Fruit fly (Drosophila melanogaster) S2 (cell line): Measurements from ENCODE around the gene SelR.

Source experiments
- CG8478 ChIP-seq: fragments of >200 bp; optimal IDR thresholded peaks from 2 replicates; lab custom pipeline; 2018
- CTCF ChIP-seq, 2 experiments: fragments of >200 bp; optimal IDR thresholded peaks; 2 replicates each; lab custom pipeline; 2018

DNA sequence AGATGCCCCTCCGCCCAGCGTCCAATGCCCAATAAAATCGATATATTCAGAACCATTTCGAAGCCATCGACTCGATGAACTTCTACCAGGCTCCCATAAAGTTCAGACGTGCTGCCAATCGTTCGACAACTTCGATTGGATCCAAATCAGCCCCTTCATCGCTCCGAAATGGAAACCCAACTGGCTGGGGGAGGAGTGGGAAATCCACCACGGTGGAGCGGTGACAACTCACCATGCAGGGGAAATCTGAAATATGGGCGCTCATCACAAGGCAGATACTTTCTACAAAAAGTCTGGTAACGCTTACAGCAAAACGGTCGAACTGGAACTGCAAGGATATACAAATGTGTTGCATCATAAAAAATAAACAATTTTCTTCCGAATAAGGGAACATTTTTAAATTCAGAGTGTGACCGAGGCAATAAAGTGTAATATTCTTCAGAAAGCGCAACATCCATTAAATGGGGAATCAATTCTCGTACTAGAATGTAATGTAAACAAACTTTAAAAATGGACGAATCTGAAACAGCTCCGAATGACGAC is 16.1 kb downstream of the SelR start, which contains the start of gene CG4565:
- no peak for TF ChIP-seq CTCF (optimal IDR thresholded peaks at IDR 0.05; lab: Kevin White, UChicago)
- no peak for TF ChIP-seq CG8478 (lab: Kevin White, UChicago)
